Worm (Caenorhabditis elegans): ENCODE measurements around the gene pigw-1.

- TF ChIP-seq F13C5.2 (tag; optimal IDR thresholded peaks at IDR 0.05) = no peak
- no peak for TF ChIP-seq hnd-1 (tag; optimal IDR thresholded peaks at IDR 0.05)
- TF ChIP-seq aly-1 (tag; optimal IDR thresholded peaks at IDR 0.05) = no peak
- TF ChIP-seq hmbx-1 (tag; optimal IDR thresholded peaks at IDR 0.05) = no peak
- TF ChIP-seq ama-1 (optimal IDR thresholded peaks at IDR 0.05) = no peak
- TF ChIP-seq ets-7 (tag; optimal IDR thresholded peaks at IDR 0.05) = no peak
- no peak for TF ChIP-seq scrt-1 (GFP tag; IDR thresholded peaks at IDR 0.05)
- TF ChIP-seq B0310.2 (tag; optimal IDR thresholded peaks at IDR 0.05) = no peak
- TF ChIP-seq tbx-11 (GFP tag; IDR thresholded peaks at IDR 0.05) = no peak
- no peak for TF ChIP-seq hmg-4 (GFP tag; optimal IDR thresholded peaks at IDR 0.05)
- no peak for TF ChIP-seq sea-1 (GFP tag; conservative IDR thresholded peaks at IDR 0.05)
- TF ChIP-seq tbx-37 (GFP tag; conservative IDR thresholded peaks at IDR 0.05) = no peak
Observed at ce11 chrII:2930499-2930898, 45.8 kb upstream of the pigw-1 start, which contains the start of the genes irld-64 and irld-63.

Measured in whole organism, early embryonic.